Fruit fly (Drosophila melanogaster) whole organism, embryonic: ENCODE data around the gene Rab9D.

Experiments used
- Antp ChIP-seq: fragments of 200-800 bp; sonication (Bioruptor generic); optimal IDR thresholded peaks from 3 replicates; lab custom pipeline; 2016; ENCODE audit warnings: missing biosample characterization, missing genetic modification characterization
- CG10209 ChIP-seq: fragments of 200-800 bp; sonication (Bioruptor generic); optimal IDR thresholded peaks from 3 replicates; lab custom pipeline; 2017; ENCODE audit warnings: missing biosample characterization, mild to moderate bottlenecking, missing genetic modification characterization, missing genetic modification reagents
- CG10267 ChIP-seq: fragments of 200-800 bp; sonication (Bioruptor generic); optimal IDR thresholded peaks from 2 replicates; lab custom pipeline; 2018; ENCODE audit warnings: missing biosample characterization, mild to moderate bottlenecking, missing genetic modification characterization, moderate library complexity
- CG10431 ChIP-seq: fragments of 200-800 bp; sonication (Bioruptor generic); optimal IDR thresholded peaks from 3 replicates; lab custom pipeline; 2018; ENCODE audit warnings: missing biosample characterization, mild to moderate bottlenecking, missing genetic modification characterization
- CG11504 ChIP-seq: fragments of 200-800 bp; sonication (Bioruptor generic); optimal IDR thresholded peaks from 3 replicates; lab custom pipeline; 2019; ENCODE audit warnings: missing biosample characterization, mild to moderate bottlenecking, missing genetic modification characterization, moderate library complexity
- CG12659 ChIP-seq: fragments of 200-800 bp; sonication (Bioruptor generic); optimal IDR thresholded peaks from 3 replicates; lab custom pipeline; 2017; ENCODE audit warnings: mild to moderate bottlenecking, missing biosample characterization, missing genetic modification reagents, missing genetic modification characterization
- CG1529 ChIP-seq: fragments of 200-800 bp; sonication (Bioruptor generic); optimal IDR thresholded peaks from 3 replicates; lab custom pipeline; 2018; ENCODE audit warnings: missing biosample characterization, missing genetic modification characterization
- CG15601 ChIP-seq: fragments of 200-800 bp; sonication (Bioruptor generic); optimal IDR thresholded peaks from 3 replicates; lab custom pipeline; 2019; ENCODE audit warnings: missing biosample characterization, mild to moderate bottlenecking, missing genetic modification characterization, moderate library complexity
- CG17359 ChIP-seq: fragments of 200-800 bp; sonication (Bioruptor generic); optimal IDR thresholded peaks from 3 replicates; lab custom pipeline; 2018; ENCODE audit warnings: missing biosample characterization, mild to moderate bottlenecking, missing genetic modification characterization, moderate library complexity
- CG17912 ChIP-seq: fragments of 200-800 bp; sonication (Bioruptor generic); optimal IDR thresholded peaks from 2 replicates; lab custom pipeline; 2018; ENCODE audit warnings: missing biosample characterization, mild to moderate bottlenecking, missing genetic modification characterization
- CG30431 ChIP-seq: fragments of 200-800 bp; sonication (Bioruptor generic); optimal IDR thresholded peaks from 2 replicates; lab custom pipeline; 2017; ENCODE audit warnings: missing biosample characterization, missing genetic modification characterization
- CG3281 ChIP-seq: fragments of 200-800 bp; sonication (Bioruptor generic); optimal IDR thresholded peaks from 3 replicates; lab custom pipeline; 2017; ENCODE audit warnings: missing biosample characterization, mild to moderate bottlenecking, missing genetic modification characterization
- CG34422 ChIP-seq: fragments of 200-800 bp; sonication (Bioruptor generic); IDR thresholded peaks from 3 replicates; pipeline ENCODE4 v1.3.6; 2022; ENCODE audit warnings: missing biosample characterization, missing genetic modification characterization
- CG7745 ChIP-seq: fragments of 200-800 bp; sonication (Bioruptor generic); optimal IDR thresholded peaks from 2 replicates; lab custom pipeline; 2018; ENCODE audit warnings: missing biosample characterization, mild to moderate bottlenecking, missing genetic modification characterization, moderate library complexity
- CG8765 ChIP-seq: fragments of 200-800 bp; sonication (Bioruptor generic); IDR thresholded peaks from 2 replicates; pipeline ENCODE4 v1.3.6; 2022; ENCODE audit warnings: missing biosample characterization, missing genetic modification characterization
- CG8944 ChIP-seq: fragments of 200-800 bp; sonication (Bioruptor generic); optimal IDR thresholded peaks from 3 replicates; lab custom pipeline; 2016; ENCODE audit warnings: missing biosample characterization, missing genetic modification characterization
- CG9727 ChIP-seq: fragments of 200-800 bp; sonication (Bioruptor generic); optimal IDR thresholded peaks from 3 replicates; lab custom pipeline; 2017; ENCODE audit warnings: missing biosample characterization, mild to moderate bottlenecking, missing genetic modification characterization
- D ChIP-seq, 2 experiments: fragments of 200-800 bp in 1 of 2; fragments of >200 bp in 1 of 2; sonication (Bioruptor generic) in 1 of 2; optimal IDR thresholded peaks; 2 replicates in 1 of 2; 3 replicates in 1 of 2; lab custom pipeline; 2017; ENCODE audit warnings: mild to moderate bottlenecking in 1 of 2, missing biosample characterization in 1 of 2, missing genetic modification characterization in 1 of 2, missing genetic modification reagents in 1 of 2
- D19A ChIP-seq: fragments of 200-800 bp; optimal IDR thresholded peaks from 3 replicates; lab custom pipeline; 2019; ENCODE audit warnings: missing biosample characterization, mild to moderate bottlenecking, missing genetic modification characterization, moderate library complexity
- Dek ChIP-seq: fragments of 200-800 bp; sonication (Bioruptor generic); optimal IDR thresholded peaks from 3 replicates; lab custom pipeline; 2019; ENCODE audit warnings: missing biosample characterization, mild to moderate bottlenecking, missing genetic modification characterization, moderate library complexity
- Hr3 ChIP-seq: fragments of 200-800 bp; sonication (Bioruptor generic); optimal IDR thresholded peaks from 3 replicates; lab custom pipeline; 2016; ENCODE audit warnings: missing biosample characterization, missing genetic modification characterization
- Myb ChIP-seq: fragments of 200-800 bp; sonication (Bioruptor generic); optimal IDR thresholded peaks from 2 replicates; lab custom pipeline; 2016; ENCODE audit warnings: missing biosample characterization, missing genetic modification characterization
- Sry-β ChIP-seq: fragments of 200-800 bp; sonication (Bioruptor generic); optimal IDR thresholded peaks from 2 replicates; lab custom pipeline; 2018; ENCODE audit warnings: missing biosample characterization, mild to moderate bottlenecking, missing genetic modification characterization, moderate library complexity
- Taf1 ChIP-seq: fragments of 200-800 bp; sonication (Bioruptor generic); IDR thresholded peaks from 2 replicates; pipeline ENCODE4 v1.3.6; 2022; ENCODE audit warnings: missing biosample characterization, missing genetic modification characterization
- Xrp1 ChIP-seq: fragments of 200-800 bp; sonication (Bioruptor generic); IDR thresholded peaks from 2 replicates; pipeline ENCODE4 v1.3.6; 2022; ENCODE audit warnings: missing biosample characterization, missing genetic modification characterization
- ato ChIP-seq: fragments of 200-800 bp; sonication (Bioruptor generic); IDR thresholded peaks from 2 replicates; pipeline ENCODE4 v1.3.6; 2022; ENCODE audit warnings: missing biosample characterization, missing genetic modification characterization; ENCODE audit not compliant: partially characterized antibody
- az2 ChIP-seq: fragments of 200-800 bp; sonication (Bioruptor generic); optimal IDR thresholded peaks from 3 replicates; lab custom pipeline; 2016; ENCODE audit warnings: missing biosample characterization, missing genetic modification characterization
- bab2 ChIP-seq: fragments of 200-800 bp; sonication (Bioruptor generic); optimal IDR thresholded peaks from 2 replicates; lab custom pipeline; 2016; ENCODE audit warnings: missing biosample characterization, missing genetic modification characterization
- bcd ChIP-seq: fragments of 200-800 bp; sonication (Bioruptor generic); optimal IDR thresholded peaks from 2 replicates; lab custom pipeline; 2017; ENCODE audit warnings: missing biosample characterization, mild to moderate bottlenecking, missing genetic modification characterization
- bsh ChIP-seq, 2 experiments: fragments of 200-800 bp; sonication (Bioruptor generic); optimal IDR thresholded peaks; 2 replicates each; lab custom pipeline; 2017 to 2018; ENCODE audit warnings: mild to moderate bottlenecking in 2 of 2, missing biosample characterization in 2 of 2, missing genetic modification characterization in 2 of 2, moderate library complexity in 1 of 2
- crol ChIP-seq: fragments of 200-800 bp; sonication (Bioruptor generic); IDR thresholded peaks from 2 replicates; pipeline ENCODE4 v1.3.6; 2022; ENCODE audit warnings: missing biosample characterization, missing genetic modification characterization
- crp ChIP-seq, 2 experiments: fragments of 200-800 bp; sonication (Bioruptor generic); optimal IDR thresholded peaks; 2 replicates in 1 of 2; 3 replicates in 1 of 2; lab custom pipeline; 2017; ENCODE audit warnings: missing biosample characterization in 2 of 2, missing genetic modification characterization in 2 of 2, mild to moderate bottlenecking in 1 of 2, moderate library complexity in 1 of 2
- disco-r ChIP-seq: fragments of 200-800 bp; sonication (Bioruptor generic); optimal IDR thresholded peaks from 2 replicates; lab custom pipeline; 2016; ENCODE audit warnings: missing biosample characterization, missing genetic modification characterization
- dpn ChIP-seq, 2 experiments: fragments of 200-800 bp; sonication (Bioruptor generic); optimal IDR thresholded peaks; 3 replicates each; lab custom pipeline; 2016; ENCODE audit warnings: missing biosample characterization in 2 of 2, missing genetic modification characterization in 2 of 2
- emc ChIP-seq: fragments of 200-800 bp; sonication (Bioruptor generic); optimal IDR thresholded peaks from 2 replicates; lab custom pipeline; 2016; ENCODE audit warnings: missing biosample characterization, missing genetic modification characterization
- eyg ChIP-seq: fragments of 200-800 bp; sonication (Bioruptor generic); optimal IDR thresholded peaks from 3 replicates; lab custom pipeline; 2016; ENCODE audit warnings: missing biosample characterization, missing genetic modification characterization
- fd64A ChIP-seq: fragments of 200-800 bp; sonication (Bioruptor generic); optimal IDR thresholded peaks from 3 replicates; lab custom pipeline; 2018; ENCODE audit warnings: missing biosample characterization, mild to moderate bottlenecking, missing genetic modification characterization
- ftz-f1 ChIP-seq: fragments of 200-800 bp; sonication (Bioruptor generic); optimal IDR thresholded peaks from 2 replicates; lab custom pipeline; 2016; ENCODE audit warnings: missing biosample characterization, missing genetic modification characterization
- gcm2 ChIP-seq: fragments of 200-800 bp; sonication (Bioruptor generic); optimal IDR thresholded peaks from 2 replicates; lab custom pipeline; 2016; ENCODE audit warnings: missing biosample characterization, missing genetic modification characterization
- grau ChIP-seq: fragments of 200-800 bp; optimal IDR thresholded peaks from 3 replicates; lab custom pipeline; 2019; ENCODE audit warnings: missing biosample characterization, mild to moderate bottlenecking, missing genetic modification characterization, moderate library complexity
- gro ChIP-seq: fragments of 200-800 bp; sonication (Bioruptor generic); optimal IDR thresholded peaks from 2 replicates; lab custom pipeline; 2016; ENCODE audit warnings: missing biosample characterization, missing genetic modification characterization
- ind ChIP-seq: fragments of 200-800 bp; sonication (Bioruptor generic); optimal IDR thresholded peaks from 3 replicates; lab custom pipeline; 2016; ENCODE audit warnings: missing biosample characterization, missing genetic modification characterization
- mam ChIP-seq: fragments of 200-800 bp; sonication (Bioruptor generic); optimal IDR thresholded peaks from 3 replicates; lab custom pipeline; 2016; ENCODE audit warnings: missing biosample characterization, missing genetic modification characterization
- mirr ChIP-seq: fragments of 200-800 bp; sonication (Bioruptor generic); optimal IDR thresholded peaks from 3 replicates; lab custom pipeline; 2018; ENCODE audit warnings: missing biosample characterization, mild to moderate bottlenecking, missing genetic modification characterization
- nerfin-1 ChIP-seq: fragments of 200-800 bp; sonication (Bioruptor generic); optimal IDR thresholded peaks from 3 replicates; lab custom pipeline; 2019; ENCODE audit warnings: missing biosample characterization, mild to moderate bottlenecking, missing genetic modification characterization, moderate library complexity
- pnt ChIP-seq: fragments of 200-800 bp; sonication (Bioruptor generic); optimal IDR thresholded peaks from 3 replicates; lab custom pipeline; 2016; ENCODE audit warnings: missing biosample characterization, missing genetic modification characterization
- salm ChIP-seq: fragments of 200-800 bp; sonication (Bioruptor generic); optimal IDR thresholded peaks from 2 replicates; lab custom pipeline; 2018; ENCODE audit warnings: missing biosample characterization, mild to moderate bottlenecking, missing genetic modification characterization
- sr ChIP-seq: fragments of 200-800 bp; sonication (Bioruptor generic); IDR thresholded peaks from 3 replicates; pipeline ENCODE4 v1.3.6; 2022; ENCODE audit warnings: missing biosample characterization, missing genetic modification characterization
- tgo ChIP-seq: fragments of 200-800 bp; sonication (Bioruptor generic); IDR thresholded peaks from 3 replicates; pipeline ENCODE4 v1.3.6; 2022; ENCODE audit warnings: missing biosample characterization, missing genetic modification characterization

Rab9D gene

dm6 chrX:10600254-10600916 is 11.5 kb downstream of the Rab9D start (continued):
- TF ChIP-seq pnt (GFP tag; lab: Kevin White, UChicago) (no peak), CG34422 (GFP tag; lab: Robert Waterston, UW) (peak; percentile 59; the same call in 2 of the 3 replicates), Dek (peak; percentile 9), ato (GFP tag; lab: Robert Waterston, UW) (no peak), Antp (GFP tag; lab: Kevin White, UChicago) (peak; percentile 34), bab2 (GFP tag; lab: Kevin White, UChicago) (peak; percentile 32), dpn (GFP tag; optimal IDR thresholded peaks at IDR 0.05; lab: Kevin White, UChicago) (peak; percentile 38 to 59), ftz-f1 (no peak), CG11504 (no peak), Hr3 (GFP tag; lab: Kevin White, UChicago) (peak; percentile 15), CG30431 (GFP tag; lab: Kevin White, UChicago) (no peak), nerfin-1 (tag; lab: Kevin White, UChicago) (no peak), gcm2 (GFP tag; lab: Kevin White, UChicago) (no peak), CG15601 (tag; lab: Kevin White, UChicago) (no peak), mam (GFP tag; lab: Kevin White, UChicago) (peak; percentile 66), emc (GFP tag; lab: Kevin White, UChicago) (no peak), az2 (GFP tag; lab: Kevin White, UChicago) (peak; percentile 45), grau (tag; lab: Kevin White, UChicago) (peak; percentile 89), CG8944 (peak; percentile 37), crp (GFP tag; optimal IDR thresholded peaks at IDR 0.05; lab: Kevin White, UChicago) (no peak), Myb (GFP tag; lab: Kevin White, UChicago) (no peak), CG12659 (GFP tag; lab: Kevin White, UChicago) (peak; percentile 19), fd64A (GFP tag; lab: Kevin White, UChicago) (no peak), bcd (GFP tag; lab: Kevin White, UChicago) (peak; percentile 25), mirr (GFP tag; lab: Kevin White, UChicago) (no peak), sr (no peak), Xrp1 (GFP tag; lab: Robert Waterston, UW) (peak; percentile 62; the same call in 1 of the 2 replicates), CG3281 (GFP tag; lab: Kevin White, UChicago) (peak; percentile 44), CG1529 (GFP tag; lab: Kevin White, UChicago) (no peak), Sry-β (GFP tag; lab: Kevin White, UChicago) (no peak), salm (tag; lab: Kevin White, UChicago) (no peak), ind (GFP tag; lab: Kevin White, UChicago) (peak; percentile 60), bsh (GFP tag; optimal IDR thresholded peaks at IDR 0.05; lab: Kevin White, UChicago) (peak in 1 of 2 experiments; percentile 66), CG10267 (tag; lab: Kevin White, UChicago) (peak; percentile 5), CG10431 (GFP tag; lab: Kevin White, UChicago) (no peak), disco-r (GFP tag; lab: Kevin White, UChicago) (peak; percentile 39), D (optimal IDR thresholded peaks at IDR 0.05; lab: Kevin White, UChicago) (no peak), D (GFP tag; optimal IDR thresholded peaks at IDR 0.05; lab: Kevin White, UChicago) (peak; percentile 11), CG10209 (GFP tag; lab: Kevin White, UChicago) (peak; percentile 12), CG7745 (tag; lab: Kevin White, UChicago) (no peak), eyg (no peak), CG17359 (peak; percentile 62), Taf1 (peak; percentile 29; the same call in 1 of the 2 replicates), CG8765 (GFP tag; lab: Robert Waterston, UW) (no peak), crol (GFP tag; lab: Robert Waterston, UW) (no peak), gro (GFP tag; lab: Kevin White, UChicago) (no peak), CG17912 (GFP tag; lab: Kevin White, UChicago) (no peak), D19A (tag; lab: Kevin White, UChicago) (peak; percentile 17), tgo (GFP tag; lab: Robert Waterston, UW) (peak; percentile 74; the same call in 2 of the 3 replicates), CG9727 (GFP tag; lab: Kevin White, UChicago) (peak; percentile 20)
